Worm (Caenorhabditis elegans): ENCODE results near the gene agxt-1.

- TF ChIP-seq F33H1.4 (GFP tag; IDR thresholded peaks at IDR 0.05) (no peak), unc-62 (GFP tag; optimal IDR thresholded peaks at IDR 0.05) (no peak), attf-6 (GFP tag; IDR thresholded peaks at IDR 0.05) (no peak), Y53F4B.3 (GFP tag; IDR thresholded peaks at IDR 0.05) (no peak), xnd-1 (tag; optimal IDR thresholded peaks at IDR 0.05) (no peak), dpl-1 (GFP tag; optimal IDR thresholded peaks at IDR 0.05) (no peak), unc-130 (GFP tag; optimal IDR thresholded peaks at IDR 0.05) (no peak), sea-2 (GFP tag; IDR thresholded peaks at IDR 0.05) (no peak), dpff-1 (tag; optimal IDR thresholded peaks at IDR 0.05) (no peak), nhr-120 (GFP tag; IDR thresholded peaks at IDR 0.05) (no peak), Y56A3A.18 (GFP tag; IDR thresholded peaks at IDR 0.05) (no peak), lag-1 (GFP tag; IDR thresholded peaks at IDR 0.05) (no peak), nfya-2 (GFP tag; IDR thresholded peaks at IDR 0.05) (no peak)
These were observed 8.6 kb downstream of the agxt-1 start for ce11 chrII:8853960-8854359.

Measured in whole organism, young adult.